Worm (Caenorhabditis elegans) whole organism, late embryonic: Measurements from ENCODE around the gene clec-146.

Source experiments
- C08G9.2 ChIP-seq: sonication (generic microtip); optimal IDR thresholded peaks from 2 replicates; lab custom pipeline; 2016; ENCODE audit warnings: mild to moderate bottlenecking, missing genetic modification characterization, moderate library complexity, missing compliant biosample characterization
- T23F11.4 ChIP-seq: fragments of 200-800 bp; sonication (Bioruptor generic); optimal IDR thresholded peaks from 2 replicates; lab custom pipeline; 2018; ENCODE audit warnings: mild to moderate bottlenecking, missing genetic modification characterization, missing compliant biosample characterization
- ahr-1 ChIP-seq: sonication (generic microtip); optimal IDR thresholded peaks from 2 replicates; lab custom pipeline; 2016; ENCODE audit warnings: missing genetic modification characterization, missing compliant biosample characterization
- ceh-19 ChIP-seq: fragments of 200-800 bp; sonication (Bioruptor generic); optimal IDR thresholded peaks from 2 replicates; lab custom pipeline; 2018; ENCODE audit warnings: mild to moderate bottlenecking, missing genetic modification characterization, missing compliant biosample characterization
- ceh-34 ChIP-seq: sonication (generic microtip); optimal IDR thresholded peaks from 2 replicates; lab custom pipeline; 2016; ENCODE audit warnings: mild to moderate bottlenecking, missing genetic modification characterization, missing compliant biosample characterization
- ceh-9 ChIP-seq: sonication (generic microtip); optimal IDR thresholded peaks from 2 replicates; lab custom pipeline; 2016; ENCODE audit warnings: mild to moderate bottlenecking, missing genetic modification characterization, inconsistent platforms, missing compliant biosample characterization
- elt-2 ChIP-seq: sonication (generic microtip); optimal IDR thresholded peaks from 2 replicates; lab custom pipeline; 2016; ENCODE audit warnings: missing genetic modification reagents, missing genetic modification characterization, missing compliant biosample characterization
- gmeb-2 ChIP-seq: sonication (generic microtip); optimal IDR thresholded peaks from 2 replicates; lab custom pipeline; 2016; ENCODE audit warnings: missing genetic modification characterization, inconsistent platforms, missing compliant biosample characterization
- hlh-13 ChIP-seq: fragments of 200-800 bp; sonication (Bioruptor generic); optimal IDR thresholded peaks from 2 replicates; lab custom pipeline; 2018; ENCODE audit warnings: mild to moderate bottlenecking, missing genetic modification characterization, missing compliant biosample characterization
- hlh-6 ChIP-seq: sonication (generic microtip); optimal IDR thresholded peaks from 2 replicates; lab custom pipeline; 2016; ENCODE audit warnings: missing genotype, missing genetic modification characterization, missing compliant biosample characterization
- hlh-8 ChIP-seq: sonication (generic microtip); optimal IDR thresholded peaks from 2 replicates; lab custom pipeline; 2016; ENCODE audit warnings: missing genotype, missing genetic modification characterization, missing compliant biosample characterization
- lin-11 ChIP-seq: fragments of 200-800 bp; sonication (Bioruptor generic); optimal IDR thresholded peaks from 2 replicates; lab custom pipeline; 2018; ENCODE audit warnings: mild to moderate bottlenecking, missing genetic modification characterization, missing compliant biosample characterization
- npax-4 ChIP-seq: sonication (generic microtip); optimal IDR thresholded peaks from 2 replicates; lab custom pipeline; 2016; ENCODE audit warnings: missing genetic modification characterization, missing compliant biosample characterization
- pat-9 ChIP-seq: fragments of 200-800 bp; sonication (Bioruptor generic); optimal IDR thresholded peaks from 2 replicates; lab custom pipeline; 2018; ENCODE audit warnings: mild to moderate bottlenecking, missing genetic modification characterization, moderate library complexity, missing compliant biosample characterization
- rnt-1 ChIP-seq: sonication (generic microtip); optimal IDR thresholded peaks from 2 replicates; lab custom pipeline; 2016; ENCODE audit warnings: missing genetic modification characterization, missing compliant biosample characterization
- sox-2 ChIP-seq: fragments of 200-800 bp; sonication (Bioruptor generic); IDR thresholded peaks from 2 replicates; pipeline ENCODE4 v1.3.6; 2022; ENCODE audit warnings: missing genetic modification reagents, missing genetic modification characterization, missing compliant biosample characterization

The clec-146 gene

DNA sequence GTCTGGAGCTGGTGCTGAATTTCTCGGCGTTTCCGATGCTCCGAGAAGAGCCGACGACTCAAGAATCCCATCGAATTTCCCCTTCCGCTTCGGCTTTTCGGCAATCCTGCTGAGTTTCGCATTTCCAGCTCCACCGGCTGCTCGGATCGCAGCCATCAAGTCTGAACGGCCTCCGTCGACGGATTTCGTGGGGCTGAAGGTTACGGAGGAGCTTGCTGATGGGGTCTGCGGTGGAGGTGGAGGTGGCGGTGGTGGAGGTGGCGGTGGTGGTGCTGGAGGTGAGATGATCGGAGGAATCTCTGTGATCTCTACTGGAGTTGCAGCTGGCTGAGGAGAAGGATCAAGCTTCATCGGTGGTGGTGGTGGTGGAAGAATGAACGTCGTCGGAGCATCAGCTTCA is 50.6 kb downstream of the clec-146 start:
- no peak for TF ChIP-seq T23F11.4
- no peak for TF ChIP-seq ceh-34 (tag; lab: Kevin White, UChicago)
- no peak for TF ChIP-seq npax-4 (tag; lab: Kevin White, UChicago)
- TF ChIP-seq ceh-9 (tag; lab: Kevin White, UChicago), result no peak

DNA sequence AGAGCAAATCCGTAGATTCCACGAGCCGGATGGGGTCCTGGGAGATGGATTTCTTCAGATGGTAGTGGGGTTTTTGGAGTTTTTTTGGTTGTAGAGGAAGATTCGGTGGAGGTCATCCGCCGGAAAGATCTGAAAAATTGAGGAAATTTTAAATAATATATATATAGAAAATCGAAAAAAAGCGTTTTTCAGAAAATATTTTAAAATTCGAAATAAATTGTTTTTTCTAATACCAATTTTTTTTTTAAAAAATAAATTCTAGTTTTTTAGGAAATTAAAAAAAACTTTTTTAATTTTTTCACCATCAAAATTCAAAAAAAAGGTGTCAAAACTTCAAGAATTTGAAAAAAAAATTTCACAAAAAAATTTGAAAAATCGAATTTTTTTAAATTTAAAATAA is 52.6 kb downstream of the clec-146 start, which contains the start of the genes noa-1 and Y48E1B.17:
noa-1 (minus strand) TSS at position 101 of the 400 bp plus-strand sequence.
Y48E1B.17 (minus strand) TSS at position 129 of the 400 bp plus-strand sequence.
- TF ChIP-seq gmeb-2 (tag; lab: Kevin White, UChicago) (no peak), elt-2 (tag; lab: Kevin White, UChicago) (no peak), hlh-13 (GFP tag; lab: Kevin White, UChicago) (no peak), pat-9 (tag; lab: Kevin White, UChicago) (no peak), ceh-19 (GFP tag; lab: Kevin White, UChicago) (no peak), hlh-6 (tag; lab: Kevin White, UChicago) (no peak), rnt-1 (tag; lab: Kevin White, UChicago) (no peak), ahr-1 (no peak), sox-2 (GFP tag; lab: Robert Waterston, UW) (no peak), C08G9.2 (tag; lab: Kevin White, UChicago) (no peak), lin-11 (tag; lab: Kevin White, UChicago) (no peak), hlh-8 (no peak)
